Worm (Caenorhabditis elegans): ENCODE data around the gene F18A11.2.

F18A11.2 gene

DNA sequence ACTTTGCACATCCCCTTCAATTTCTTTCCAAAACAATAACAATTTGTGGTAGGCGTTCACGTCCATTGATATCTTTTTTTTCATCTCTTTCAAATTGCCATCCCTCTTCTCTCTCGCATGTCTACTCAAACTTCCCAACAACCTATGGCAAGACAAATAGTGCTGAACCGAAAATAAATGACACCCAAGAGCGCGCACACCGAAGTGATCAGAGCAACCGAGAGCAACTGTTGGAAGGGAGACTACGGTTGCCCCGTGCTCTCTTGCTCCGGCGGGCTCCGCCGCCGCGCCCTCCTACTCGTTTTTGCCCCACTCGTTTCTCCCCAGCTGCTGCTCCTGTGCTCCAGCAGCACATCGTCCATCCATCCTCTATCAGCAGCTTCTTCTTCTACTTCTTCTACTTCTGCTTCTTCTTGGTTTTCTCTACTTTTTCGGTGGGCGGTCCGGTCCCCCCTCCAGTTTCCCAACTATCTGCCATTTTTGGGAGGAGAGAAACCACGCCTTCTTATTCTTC lies 35.3 kb downstream of the F18A11.2 start:
- TF ChIP-seq dmd-8 (GFP tag; IDR thresholded peaks at IDR 0.05) (no peak), hlh-11 (tag; optimal IDR thresholded peaks at IDR 0.05) (peak; percentile 53), unc-62 (GFP tag; optimal IDR thresholded peaks at IDR 0.05 in 1 of 2) (no peak), unc-62 (tag; optimal IDR thresholded peaks at IDR 0.05) (no peak), lsy-2 (tag; optimal IDR thresholded peaks at IDR 0.05) (no peak), Y48G9A.11 (GFP tag; IDR thresholded peaks at IDR 0.05) (no peak), F49E8.2 (tag; optimal IDR thresholded peaks at IDR 0.05; ENCODE audit: borderline replicate concordance) (no peak), D1046.2 (GFP tag; IDR thresholded peaks at IDR 0.05) (no peak), lin-39 (tag; optimal IDR thresholded peaks at IDR 0.05) (no peak), mxl-2 (GFP tag; conservative IDR thresholded peaks at IDR 0.05) (no peak), nhr-77 (tag; optimal IDR thresholded peaks at IDR 0.05) (no peak), Y105C5A.15 (GFP tag; IDR thresholded peaks at IDR 0.05) (no peak), pqm-1 (tag; optimal IDR thresholded peaks at IDR 0.05) (no peak), nhr-28 (tag; optimal IDR thresholded peaks at IDR 0.05) (no peak), snpc-1.2 (GFP tag; IDR thresholded peaks at IDR 0.05) (no peak), madf-9 (GFP tag; conservative IDR thresholded peaks at IDR 0.05) (no peak), arid-1 (GFP tag; conservative IDR thresholded peaks at IDR 0.05) (no peak), ZK337.2 (GFP tag; IDR thresholded peaks at IDR 0.05) (no peak), zip-11 (GFP tag; IDR thresholded peaks at IDR 0.05) (no peak), gei-8 (GFP tag; optimal IDR thresholded peaks at IDR 0.05) (no peak), daf-8 (GFP tag; IDR thresholded peaks at IDR 0.05) (no peak), zfp-2 (tag; optimal IDR thresholded peaks at IDR 0.05) (no peak), nhr-42 (GFP tag; IDR thresholded peaks at IDR 0.05) (no peak), spr-1 (tag; optimal IDR thresholded peaks at IDR 0.05) (no peak), tag-97 (GFP tag; IDR thresholded peaks at IDR 0.05) (no peak), skn-1 (tag; optimal IDR thresholded peaks at IDR 0.05) (no peak), jun-1 (tag; optimal IDR thresholded peaks at IDR 0.05) (no peak), lin-1 (GFP tag; IDR thresholded peaks at IDR 0.05) (no peak), attf-4 (tag; optimal IDR thresholded peaks at IDR 0.05) (no peak), snpc-4 (tag; optimal IDR thresholded peaks at IDR 0.05) (no peak), F26F4.8 (GFP tag; conservative IDR thresholded peaks at IDR 0.05) (no peak), ztf-7 (tag; optimal IDR thresholded peaks at IDR 0.05) (no peak), hif-1 (tag; optimal IDR thresholded peaks at IDR 0.05) (peak in 1 of 2 experiments; percentile 18), zip-2 (tag; optimal IDR thresholded peaks at IDR 0.05) (no peak), ceh-28 (tag; optimal IDR thresholded peaks at IDR 0.05) (no peak), ceh-20 (GFP tag; IDR thresholded peaks at IDR 0.05) (peak; percentile 41; the same call in 1 of the 2 replicates), pha-4 (GFP tag; IDR thresholded peaks at IDR 0.05) (no peak), pha-4 (tag; optimal IDR thresholded peaks at IDR 0.05) (no peak), zag-1 (tag; optimal IDR thresholded peaks at IDR 0.05) (no peak), nhr-6 (tag; optimal IDR thresholded peaks at IDR 0.05) (no peak), sdz-12 (GFP tag; optimal IDR thresholded peaks at IDR 0.05) (peak; percentile 6), lin-29 (GFP tag; IDR thresholded peaks at IDR 0.05) (0 out of 2 replicates have a peak, but pooled peaks have one; percentile 9), duxl-1 (tag; optimal IDR thresholded peaks at IDR 0.05; ENCODE audit: poor library complexity) (no peak), daf-12 (tag; optimal IDR thresholded peaks at IDR 0.05) (no peak), ceh-44 (GFP tag; IDR thresholded peaks at IDR 0.05) (0 out of 2 replicates have a peak, but pooled peaks have one; percentile 15), unc-130 (GFP tag; optimal IDR thresholded peaks at IDR 0.05) (no peak), set-16 (GFP tag; IDR thresholded peaks at IDR 0.05) (peak; percentile 94), ZK546.5 (tag; optimal IDR thresholded peaks at IDR 0.05) (no peak), daf-16 (GFP tag; optimal IDR thresholded peaks at IDR 0.05) (peak in 1 of 2 experiments; percentile 33), daf-16 (tag; optimal IDR thresholded peaks at IDR 0.05) (no peak), hlh-30 (tag; optimal IDR thresholded peaks at IDR 0.05; ENCODE audit: insufficient read depth) (no peak), rbr-2 (tag; optimal IDR thresholded peaks at IDR 0.05) (no peak), F44E2.7 (GFP tag; IDR thresholded peaks at IDR 0.05) (no peak)

Data from whole organism, L4 larva.